Worm (Caenorhabditis elegans): ENCODE data around the gene egrh-1.

Gene egrh-1

ce11 chrX:14841030-14841429 lies 4.7 kb upstream of the egrh-1 start (continued):
- peak; percentile 85 for TF ChIP-seq dmd-6 (GFP tag; IDR thresholded peaks at IDR 0.05)
- TF ChIP-seq attf-4 (tag; optimal IDR thresholded peaks at IDR 0.05), result no peak
- TF ChIP-seq nhr-11 (tag; optimal IDR thresholded peaks at IDR 0.05), result peak; percentile 87
- TF ChIP-seq nhr-237 (tag; optimal IDR thresholded peaks at IDR 0.05), result no peak
- TF ChIP-seq zfp-3 (GFP tag; conservative IDR thresholded peaks at IDR 0.05), result no peak
- TF ChIP-seq unc-39 (tag; optimal IDR thresholded peaks at IDR 0.05), result no peak
- TF ChIP-seq F49E8.2 (tag; optimal IDR thresholded peaks at IDR 0.05; ENCODE audit: borderline replicate concordance), result no peak
- no peak for TF ChIP-seq sdz-12 (GFP tag; optimal IDR thresholded peaks at IDR 0.05)
- peak; percentile 75 for TF ChIP-seq nhr-6 (tag; optimal IDR thresholded peaks at IDR 0.05)
- peak; percentile 39 for TF ChIP-seq pqm-1 (tag; optimal IDR thresholded peaks at IDR 0.05)
- TF ChIP-seq F10B5.3 (tag; optimal IDR thresholded peaks at IDR 0.05), result peak; percentile 1
- TF ChIP-seq F44E2.7 (GFP tag; IDR thresholded peaks at IDR 0.05), result no peak
- peak; percentile 24 for TF ChIP-seq ces-1 (GFP tag; optimal IDR thresholded peaks at IDR 0.05)
- peak; percentile 60 for TF ChIP-seq T20F7.1 (GFP tag; optimal IDR thresholded peaks at IDR 0.05)
- no peak for TF ChIP-seq snpc-4 (tag; optimal IDR thresholded peaks at IDR 0.05)
- TF ChIP-seq spr-1 (tag; optimal IDR thresholded peaks at IDR 0.05), result peak; percentile 34
- TF ChIP-seq nhr-28 (tag; optimal IDR thresholded peaks at IDR 0.05), result peak; percentile 90
- no peak for TF ChIP-seq Y105C5A.15 (GFP tag; IDR thresholded peaks at IDR 0.05)
- TF ChIP-seq madf-5 (GFP tag; IDR thresholded peaks at IDR 0.05), result no peak

ce11 chrX:14842846-14843369 lies 2.8 kb upstream of the egrh-1 start:
- no peak for TF ChIP-seq daf-16 (GFP tag; optimal IDR thresholded peaks at IDR 0.05)
- TF ChIP-seq daf-16 (tag; optimal IDR thresholded peaks at IDR 0.05), result peak; percentile 15
- TF ChIP-seq aha-1 (tag), result peak; percentile 96
- TF ChIP-seq pha-4 (GFP tag; IDR thresholded peaks at IDR 0.05), result no peak
- TF ChIP-seq pha-4 (tag; optimal IDR thresholded peaks at IDR 0.05), result peak; percentile 77
- TF ChIP-seq gei-8 (GFP tag; optimal IDR thresholded peaks at IDR 0.05), result no peak

- TF ChIP-seq daf-16 (GFP tag; optimal IDR thresholded peaks at IDR 0.05) (no peak), daf-16 (tag; optimal IDR thresholded peaks at IDR 0.05) (peak; percentile 45), saeg-2 (GFP tag; IDR thresholded peaks at IDR 0.05) (no peak), unc-39 (tag; optimal IDR thresholded peaks at IDR 0.05) (no peak), hlh-11 (tag; optimal IDR thresholded peaks at IDR 0.05) (peak; percentile 41), dmd-6 (GFP tag; IDR thresholded peaks at IDR 0.05) (peak; percentile 70), nhr-28 (tag; optimal IDR thresholded peaks at IDR 0.05) (peak; percentile 29), tra-1 (GFP tag; IDR thresholded peaks at IDR 0.05) (no peak), mdl-1 (tag; optimal IDR thresholded peaks at IDR 0.05) (no peak), unc-62 (GFP tag; optimal IDR thresholded peaks at IDR 0.05 in 1 of 2) (peak in 1 of 2 experiments; percentile 92), unc-62 (tag; optimal IDR thresholded peaks at IDR 0.05) (no peak), aha-1 (tag) (peak; percentile 87), mes-2 (tag; optimal IDR thresholded peaks at IDR 0.05; ENCODE audit: poor library complexity, severe bottlenecking) (peak; percentile 32), pqm-1 (tag; optimal IDR thresholded peaks at IDR 0.05) (peak; percentile 60)
These were observed 1.3 kb upstream of the egrh-1 start for ce11 chrX:14844481-14844880.

DNA sequence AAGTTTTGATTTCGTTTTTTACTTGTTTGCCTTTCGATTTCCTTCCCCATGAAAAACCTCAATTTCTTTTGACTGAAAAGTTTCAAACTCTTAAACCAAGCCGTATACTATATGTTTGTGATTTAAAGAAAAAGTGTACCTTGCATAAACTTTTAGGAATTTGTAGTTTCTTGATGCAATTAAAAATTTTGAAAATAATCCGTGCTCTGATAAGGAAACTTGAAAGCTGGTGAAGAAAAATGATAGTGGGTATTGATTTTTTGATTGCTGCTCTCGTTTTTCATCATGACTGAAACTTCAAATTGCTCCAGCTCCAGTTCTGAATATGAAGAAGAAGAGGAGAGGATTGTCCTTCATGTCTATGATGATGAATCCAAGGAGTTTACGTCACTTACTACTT lies 3.3 kb downstream of the egrh-1 start, which contains the start of gene acd-3:
TSS of gene acd-3 (plus strand) at position 222 of the 400 bp plus-strand sequence.
- TF ChIP-seq mdl-1 (tag; optimal IDR thresholded peaks at IDR 0.05) (no peak), ceh-44 (GFP tag; IDR thresholded peaks at IDR 0.05) (no peak), Y105C5A.15 (GFP tag; IDR thresholded peaks at IDR 0.05) (no peak), dve-1 (tag; optimal IDR thresholded peaks at IDR 0.05; ENCODE audit: insufficient read depth) (peak; percentile 1), madf-5 (GFP tag; IDR thresholded peaks at IDR 0.05) (no peak), dmd-6 (GFP tag; IDR thresholded peaks at IDR 0.05) (peak; percentile 32; the same call in 1 of the 2 replicates), nhr-28 (tag; optimal IDR thresholded peaks at IDR 0.05) (peak; percentile 76), ZK546.5 (tag; optimal IDR thresholded peaks at IDR 0.05) (no peak), ztf-11 (tag; optimal IDR thresholded peaks at IDR 0.05) (no peak), attf-4 (tag; optimal IDR thresholded peaks at IDR 0.05) (no peak), daf-16 (GFP tag; optimal IDR thresholded peaks at IDR 0.05) (no peak), daf-16 (tag; optimal IDR thresholded peaks at IDR 0.05) (peak; percentile 32), ceh-62 (tag; optimal IDR thresholded peaks at IDR 0.05) (no peak), saeg-2 (GFP tag; IDR thresholded peaks at IDR 0.05) (no peak), mep-1 (tag; optimal IDR thresholded peaks at IDR 0.05) (peak; percentile 33), aha-1 (tag) (peak; percentile 5), ztf-7 (tag; optimal IDR thresholded peaks at IDR 0.05) (no peak)
